Fruit fly (Drosophila melanogaster) whole organism, embryonic: ENCODE results near the gene CG14195.

Experiments
- Aef1 ChIP-seq: fragments of 200-800 bp; sonication (Bioruptor generic); IDR thresholded peaks from 3 replicates; pipeline ENCODE4 v1.3.6; 2022; ENCODE audit warnings: missing biosample characterization, missing genetic modification characterization
- CG13624 ChIP-seq: fragments of 200-800 bp; sonication (Bioruptor generic); optimal IDR thresholded peaks from 2 replicates; lab custom pipeline; 2016; ENCODE audit warnings: missing biosample characterization, missing genetic modification characterization
- CG1603 ChIP-seq: fragments of 200-800 bp; sonication (Bioruptor generic); optimal IDR thresholded peaks from 2 replicates; lab custom pipeline; 2019; ENCODE audit warnings: missing biosample characterization, mild to moderate bottlenecking, missing genetic modification characterization, moderate library complexity
- CG16779 ChIP-seq: fragments of 200-800 bp; sonication (Bioruptor generic); IDR thresholded peaks from 2 replicates; pipeline ENCODE4 v1.3.6; 2022; ENCODE audit warnings: missing biosample characterization, missing genetic modification characterization
- CG16815 ChIP-seq: fragments of 200-800 bp; sonication (Bioruptor generic); optimal IDR thresholded peaks from 3 replicates; lab custom pipeline; 2017; ENCODE audit warnings: missing biosample characterization, mild to moderate bottlenecking, missing genetic modification characterization
- CG17359 ChIP-seq: fragments of 200-800 bp; sonication (Bioruptor generic); optimal IDR thresholded peaks from 3 replicates; lab custom pipeline; 2018; ENCODE audit warnings: missing biosample characterization, mild to moderate bottlenecking, missing genetic modification characterization, moderate library complexity
- CG17829 ChIP-seq: fragments of 200-800 bp; optimal IDR thresholded peaks from 2 replicates; lab custom pipeline; 2019; ENCODE audit warnings: missing biosample characterization, mild to moderate bottlenecking, missing genetic modification characterization, moderate library complexity
- CG18476 ChIP-seq: fragments of 200-800 bp; sonication (Bioruptor generic); optimal IDR thresholded peaks from 2 replicates; lab custom pipeline; 2016; ENCODE audit warnings: missing biosample characterization, mild to moderate bottlenecking, missing genetic modification characterization
- CG3065 ChIP-seq: fragments of 200-800 bp; sonication (Bioruptor generic); optimal IDR thresholded peaks from 2 replicates; lab custom pipeline; 2016; ENCODE audit warnings: missing biosample characterization, missing genetic modification characterization
- CG31388 ChIP-seq: fragments of 200-800 bp; sonication (Bioruptor generic); optimal IDR thresholded peaks from 2 replicates; lab custom pipeline; 2016; ENCODE audit warnings: missing biosample characterization, missing genetic modification characterization
- CG3847 ChIP-seq: fragments of 200-800 bp; sonication (Bioruptor generic); IDR thresholded peaks from 2 replicates; pipeline ENCODE4 v1.3.6; 2022; ENCODE audit warnings: missing biosample characterization, missing genetic modification characterization
- CG4424 ChIP-seq: fragments of 200-800 bp; sonication (Bioruptor generic); optimal IDR thresholded peaks from 3 replicates; lab custom pipeline; 2016; ENCODE audit warnings: missing biosample characterization, missing genetic modification characterization
- CG4854 ChIP-seq: fragments of 200-800 bp; sonication (Bioruptor generic); optimal IDR thresholded peaks from 2 replicates; lab custom pipeline; 2016; ENCODE audit warnings: missing biosample characterization, missing genetic modification characterization, inconsistent platforms
- CG7556 ChIP-seq: fragments of 200-800 bp; sonication (Bioruptor generic); optimal IDR thresholded peaks from 2 replicates; lab custom pipeline; 2017; ENCODE audit warnings: missing biosample characterization, mild to moderate bottlenecking, missing genetic modification characterization
- CG7745 ChIP-seq: fragments of 200-800 bp; sonication (Bioruptor generic); optimal IDR thresholded peaks from 2 replicates; lab custom pipeline; 2018; ENCODE audit warnings: missing biosample characterization, mild to moderate bottlenecking, missing genetic modification characterization, moderate library complexity
- CkIIα-i1 ChIP-seq: fragments of 200-800 bp; sonication (Bioruptor generic); IDR thresholded peaks from 2 replicates; pipeline ENCODE4 v1.3.6; 2022; ENCODE audit warnings: missing biosample characterization, missing genetic modification characterization
- Dek ChIP-seq: fragments of 200-800 bp; sonication (Bioruptor generic); optimal IDR thresholded peaks from 3 replicates; lab custom pipeline; 2019; ENCODE audit warnings: missing biosample characterization, mild to moderate bottlenecking, missing genetic modification characterization, moderate library complexity
- ERR ChIP-seq: fragments of 200-800 bp; sonication (Bioruptor generic); optimal IDR thresholded peaks from 2 replicates; lab custom pipeline; 2016; ENCODE audit warnings: missing biosample characterization, missing genetic modification characterization
- Gug ChIP-seq: fragments of 200-800 bp; sonication (Bioruptor generic); IDR thresholded peaks from 4 replicates; pipeline ENCODE4 v1.3.6; 2022; ENCODE audit warnings: missing biosample characterization, missing genetic modification characterization
- Kr ChIP-seq: fragments of 200-800 bp; sonication (Bioruptor generic); optimal IDR thresholded peaks from 2 replicates; lab custom pipeline; 2017; ENCODE audit warnings: missing biosample characterization, mild to moderate bottlenecking, missing genetic modification characterization
- NC2α ChIP-seq: fragments of 200-800 bp; sonication (Bioruptor generic); optimal IDR thresholded peaks from 2 replicates; lab custom pipeline; 2016; ENCODE audit warnings: missing biosample characterization, missing genetic modification characterization
- Sin3A ChIP-seq: fragments of >200 bp; optimal IDR thresholded peaks from 2 replicates; lab custom pipeline; 2018
- Taf1 ChIP-seq: fragments of 200-800 bp; sonication (Bioruptor generic); IDR thresholded peaks from 2 replicates; pipeline ENCODE4 v1.3.6; 2022; ENCODE audit warnings: missing biosample characterization, missing genetic modification characterization
- Trl ChIP-seq, 3 experiments: fragments of >200 bp in 2 of 3; fragments of 200-800 bp in 1 of 3; sonication (Bioruptor generic) in 1 of 3; optimal IDR thresholded peaks; 2 replicates in 1 of 3; 3 replicates in 2 of 3; lab custom pipeline; 2016 to 2017; ENCODE audit warnings: missing biosample characterization in 1 of 3, missing genetic modification characterization in 1 of 3
- Xbp1 ChIP-seq: fragments of 200-800 bp; sonication (Bioruptor generic); optimal IDR thresholded peaks from 3 replicates; lab custom pipeline; 2016; ENCODE audit warnings: missing biosample characterization, mild to moderate bottlenecking, missing genetic modification characterization
- abd-A ChIP-seq: fragments of 200-800 bp; sonication (Bioruptor generic); optimal IDR thresholded peaks from 3 replicates; lab custom pipeline; 2019; ENCODE audit warnings: missing biosample characterization, mild to moderate bottlenecking, missing genetic modification characterization, moderate library complexity
- danr ChIP-seq: fragments of 200-800 bp; sonication (Bioruptor generic); IDR thresholded peaks from 2 replicates; pipeline ENCODE4 v1.3.6; 2022; ENCODE audit warnings: missing biosample characterization, missing genetic modification characterization
- gce ChIP-seq: fragments of 200-800 bp; sonication (Bioruptor generic); IDR thresholded peaks from 3 replicates; pipeline ENCODE4 v1.3.6; 2022; ENCODE audit warnings: missing biosample characterization, missing genetic modification characterization
- grau ChIP-seq: fragments of 200-800 bp; optimal IDR thresholded peaks from 3 replicates; lab custom pipeline; 2019; ENCODE audit warnings: missing biosample characterization, mild to moderate bottlenecking, missing genetic modification characterization, moderate library complexity
- hbn ChIP-seq: fragments of 200-800 bp; sonication (Bioruptor generic); IDR thresholded peaks from 2 replicates; pipeline ENCODE4 v1.3.6; 2022; ENCODE audit warnings: missing biosample characterization, missing genetic modification characterization; ENCODE audit not compliant: partially characterized antibody
- kni ChIP-seq: fragments of 200-800 bp; sonication (Bioruptor generic); optimal IDR thresholded peaks from 3 replicates; lab custom pipeline; 2017; ENCODE audit warnings: mild to moderate bottlenecking, missing biosample characterization, missing genetic modification reagents, missing genetic modification characterization
- lilli ChIP-seq: fragments of 200-800 bp; sonication (Bioruptor generic); optimal IDR thresholded peaks from 3 replicates; lab custom pipeline; 2016; ENCODE audit warnings: missing biosample characterization, missing genetic modification characterization
- lola ChIP-seq, 3 experiments: fragments of >200 bp in 2 of 3; fragments of 200-800 bp in 1 of 3; sonication (Bioruptor generic) in 1 of 3; optimal IDR thresholded peaks; 2 replicates each; lab custom pipeline; 2017 to 2019; ENCODE audit warnings: missing biosample characterization in 3 of 3, missing genetic modification characterization in 3 of 3, mild to moderate bottlenecking in 1 of 3, moderate library complexity in 1 of 3
- nerfin-1 ChIP-seq: fragments of 200-800 bp; sonication (Bioruptor generic); optimal IDR thresholded peaks from 3 replicates; lab custom pipeline; 2019; ENCODE audit warnings: missing biosample characterization, mild to moderate bottlenecking, missing genetic modification characterization, moderate library complexity
- nerfin-2 ChIP-seq: fragments of 200-800 bp; sonication (Bioruptor generic); IDR thresholded peaks from 2 replicates; pipeline ENCODE4 v1.3.6; 2022; ENCODE audit warnings: missing biosample characterization, missing genetic modification characterization; ENCODE audit not compliant: partially characterized antibody
- nmo ChIP-seq: fragments of 200-800 bp; sonication (Bioruptor generic); optimal IDR thresholded peaks from 2 replicates; lab custom pipeline; 2018; ENCODE audit warnings: missing biosample characterization, mild to moderate bottlenecking, missing genetic modification characterization, moderate library complexity
- nom ChIP-seq: fragments of 200-800 bp; sonication (Bioruptor generic); optimal IDR thresholded peaks from 2 replicates; lab custom pipeline; 2017; ENCODE audit warnings: missing biosample characterization, missing genetic modification characterization, mild to moderate bottlenecking, moderate library complexity, missing genetic modification reagents
- schlank ChIP-seq: fragments of 200-800 bp; sonication (Bioruptor generic); optimal IDR thresholded peaks from 2 replicates; lab custom pipeline; 2018; ENCODE audit warnings: missing biosample characterization, mild to moderate bottlenecking, missing genetic modification characterization
- seq ChIP-seq: fragments of 200-800 bp; sonication (Bioruptor generic); IDR thresholded peaks from 2 replicates; pipeline ENCODE4 v1.3.6; 2022; ENCODE audit warnings: missing biosample characterization, missing genetic modification characterization

CG14195 gene

dm6 chrX:19248426-19249217 is 36.7 kb upstream of the CG14195 start, which contains the start of gene Hs3st-B (continued):
- no peak for TF ChIP-seq Aef1 (GFP tag; lab: Robert Waterston, UW)
- no peak for TF ChIP-seq schlank (tag; lab: Kevin White, UChicago)
- TF ChIP-seq CG31388 (GFP tag; lab: Kevin White, UChicago) = no peak
- TF ChIP-seq CG17359 (tag; lab: Kevin White, UChicago) = peak; percentile 19
- TF ChIP-seq CG3847 (GFP tag; lab: Robert Waterston, UW) = no peak
- no peak for TF ChIP-seq nerfin-2 (GFP tag; lab: Robert Waterston, UW)
- no peak for TF ChIP-seq CkIIα-i1 (GFP tag; lab: Robert Waterston, UW)
- peak; percentile 65 for TF ChIP-seq CG7556 (GFP tag; lab: Kevin White, UChicago)
- TF ChIP-seq Gug (GFP tag; lab: Robert Waterston, UW) = no peak
- TF ChIP-seq lilli (GFP tag; lab: Kevin White, UChicago) = peak; percentile 24
- no peak for TF ChIP-seq Kr (GFP tag; lab: Kevin White, UChicago)
- TF ChIP-seq nom (GFP tag; lab: Kevin White, UChicago) = no peak
- peak; percentile 34 for TF ChIP-seq Xbp1
- TF ChIP-seq CG3065 (GFP tag; lab: Kevin White, UChicago) = no peak
- TF ChIP-seq CG7745 = no peak
- no peak for TF ChIP-seq grau
- no peak for TF ChIP-seq hbn (GFP tag; lab: Robert Waterston, UW)
- TF ChIP-seq Taf1 (GFP tag; lab: Robert Waterston, UW) = no peak
- TF ChIP-seq seq (GFP tag; lab: Robert Waterston, UW) = no peak
- TF ChIP-seq lola (GFP tag; optimal IDR thresholded peaks at IDR 0.05; lab: Kevin White, UChicago) = no peak
- TF ChIP-seq danr = no peak
- TF ChIP-seq nerfin-1 = peak; percentile 81
- no peak for TF ChIP-seq CG4854
- no peak for TF ChIP-seq CG13624 (GFP tag; lab: Kevin White, UChicago)
- TF ChIP-seq ERR (GFP tag; lab: Kevin White, UChicago) = no peak
- 0 out of 2 replicates have a peak, but pooled peaks have one; percentile 54 for TF ChIP-seq CG16779 (GFP tag; lab: Robert Waterston, UW)
- no peak for TF ChIP-seq Sin3A (lab: Kevin White, UChicago)
- TF ChIP-seq CG17829 (tag; lab: Kevin White, UChicago) = peak; percentile 22
- TF ChIP-seq gce = no peak
- TF ChIP-seq CG4424 (GFP tag; lab: Kevin White, UChicago) = peak; percentile 5
- TF ChIP-seq Trl (optimal IDR thresholded peaks at IDR 0.05; lab: Kevin White, UChicago) = no peak
- no peak for TF ChIP-seq Trl (GFP tag; optimal IDR thresholded peaks at IDR 0.05; lab: Kevin White, UChicago)
- TF ChIP-seq kni (GFP tag; lab: Kevin White, UChicago) = no peak
- no peak for TF ChIP-seq CG18476 (GFP tag; lab: Kevin White, UChicago)
- TF ChIP-seq CG16815 = no peak
- no peak for TF ChIP-seq abd-A
- no peak for TF ChIP-seq NC2α (GFP tag; lab: Kevin White, UChicago)
- TF ChIP-seq nmo (GFP tag; lab: Kevin White, UChicago) = peak; percentile 27
- no peak for TF ChIP-seq CG1603 (tag; lab: Kevin White, UChicago)
- TF ChIP-seq Dek = no peak
